Worm (Caenorhabditis elegans) whole organism, L4 larva: ENCODE data around the gene mpz-3.

Source experiments
- R02D3.7 ChIP-seq: fragments of 150-350 bp; sonication (generic microtip); optimal IDR thresholded peaks from 3 replicates; lab custom pipeline; 2014; ENCODE audit warnings: missing biosample characterization, missing genetic modification characterization
- Y5F2A.4 ChIP-seq: fragments of 200-800 bp; sonication (Bioruptor generic); optimal IDR thresholded peaks from 2 replicates; lab custom pipeline; 2018; ENCODE audit warnings: mild to moderate bottlenecking, missing genetic modification characterization, missing compliant biosample characterization
- ZK337.2 ChIP-seq: fragments of 200-800 bp; sonication (Bioruptor generic); IDR thresholded peaks from 2 replicates; pipeline ENCODE4 v1.3.6; 2022; ENCODE audit warnings: missing genetic modification reagents, missing genetic modification characterization, missing compliant biosample characterization
- ZK546.5 ChIP-seq, 2 experiments: sonication (generic microtip); optimal IDR thresholded peaks; 2 replicates each; lab custom pipeline; 2017; ENCODE audit warnings: missing biosample characterization in 2 of 2, missing genetic modification characterization in 2 of 2
- ces-1 ChIP-seq: fragments of 150-350 bp; sonication (generic microtip); optimal IDR thresholded peaks from 4 replicates; lab custom pipeline; 2014; ENCODE audit warnings: missing biosample characterization, missing genetic modification reagents, missing genetic modification characterization
- egl-27 ChIP-seq: sonication (generic microtip); optimal IDR thresholded peaks from 3 replicates; lab custom pipeline; 2017; ENCODE audit warnings: missing biosample characterization, missing genetic modification reagents, missing genetic modification characterization
- fkh-10 ChIP-seq: fragments of 150-350 bp; optimal IDR thresholded peaks from 2 replicates; lab custom pipeline; 2014; ENCODE audit warnings: missing biosample characterization, missing genetic modification reagents, missing genetic modification characterization
- lin-13 ChIP-seq: fragments of 150-350 bp; optimal IDR thresholded peaks from 2 replicates; lab custom pipeline; 2014; ENCODE audit warnings: missing biosample characterization, missing genetic modification reagents, missing genetic modification characterization
- madf-9 ChIP-seq: fragments of 200-800 bp; sonication (Bioruptor generic); conservative IDR thresholded peaks from 2 replicates; pipeline ENCODE4 v1.3.6; 2022; ENCODE audit warnings: missing genetic modification reagents, missing genetic modification characterization, missing compliant biosample characterization
- zfp-3 ChIP-seq: fragments of 200-800 bp; sonication (Bioruptor generic); conservative IDR thresholded peaks from 2 replicates; pipeline ENCODE4 v1.3.6; 2022; ENCODE audit warnings: missing genetic modification reagents, missing genetic modification characterization, missing compliant biosample characterization

DNA sequence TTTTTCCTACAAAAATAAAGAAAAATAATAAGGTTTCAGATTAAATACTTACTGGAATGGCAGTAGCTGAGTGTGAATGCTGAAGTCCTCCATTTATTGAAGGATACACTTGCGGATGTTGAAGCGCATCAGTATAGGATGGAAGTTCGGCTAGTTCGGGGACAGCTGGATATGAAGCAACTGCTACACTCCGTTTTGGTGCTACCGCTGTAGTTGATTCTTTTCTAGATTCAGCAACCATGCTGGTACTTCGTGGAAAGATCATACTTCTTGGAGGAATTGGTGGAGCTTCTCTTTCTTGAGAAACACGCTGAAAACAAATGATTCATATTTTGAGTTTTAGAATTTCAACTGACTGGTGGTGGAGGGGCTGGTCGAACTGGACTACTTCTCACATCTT lies 43.4 kb upstream of the mpz-3 start:
- no peak for TF ChIP-seq R02D3.7 (tag; lab: Kevin White, UChicago)
- no peak for TF ChIP-seq Y5F2A.4 (GFP tag; lab: Kevin White, UChicago)
- no peak for TF ChIP-seq ZK546.5 (tag; optimal IDR thresholded peaks at IDR 0.05; lab: Kevin White, UChicago)
- no peak for TF ChIP-seq zfp-3
- no peak for TF ChIP-seq egl-27
- TF ChIP-seq ZK337.2 (GFP tag; lab: Robert Waterston, UW): no peak
- TF ChIP-seq madf-9 (GFP tag; lab: Robert Waterston, UW): no peak
- TF ChIP-seq lin-13 (GFP tag; lab: Kevin White, UChicago): no peak
- no peak for TF ChIP-seq ces-1 (GFP tag; lab: Kevin White, UChicago)
- TF ChIP-seq fkh-10 (GFP tag; lab: Kevin White, UChicago): no peak
